Worm (Caenorhabditis elegans): ENCODE results near the gene T26C12.3.
"Not testable (repeated sequence)": the region's sequence is repeated elsewhere in the genome, so short reads cannot be mapped to it uniquely, and the experiment has no call there.

- not testable (repeated sequence) for TF ChIP-seq egl-27 (tag; optimal IDR thresholded peaks at IDR 0.05); nhr-20 (tag; optimal IDR thresholded peaks at IDR 0.05); aly-2 (tag; optimal IDR thresholded peaks at IDR 0.05); efl-1 (optimal IDR thresholded peaks at IDR 0.05); efl-1 (GFP tag; optimal IDR thresholded peaks at IDR 0.05 in 1 of 2); F16B12.6 (tag; optimal IDR thresholded peaks at IDR 0.05); nhr-85 (tag)
Observed at ce11 chrIV:3314099-3314498, 40.9 kb upstream of the T26C12.3 start.
